In the genomic region with DNA sequence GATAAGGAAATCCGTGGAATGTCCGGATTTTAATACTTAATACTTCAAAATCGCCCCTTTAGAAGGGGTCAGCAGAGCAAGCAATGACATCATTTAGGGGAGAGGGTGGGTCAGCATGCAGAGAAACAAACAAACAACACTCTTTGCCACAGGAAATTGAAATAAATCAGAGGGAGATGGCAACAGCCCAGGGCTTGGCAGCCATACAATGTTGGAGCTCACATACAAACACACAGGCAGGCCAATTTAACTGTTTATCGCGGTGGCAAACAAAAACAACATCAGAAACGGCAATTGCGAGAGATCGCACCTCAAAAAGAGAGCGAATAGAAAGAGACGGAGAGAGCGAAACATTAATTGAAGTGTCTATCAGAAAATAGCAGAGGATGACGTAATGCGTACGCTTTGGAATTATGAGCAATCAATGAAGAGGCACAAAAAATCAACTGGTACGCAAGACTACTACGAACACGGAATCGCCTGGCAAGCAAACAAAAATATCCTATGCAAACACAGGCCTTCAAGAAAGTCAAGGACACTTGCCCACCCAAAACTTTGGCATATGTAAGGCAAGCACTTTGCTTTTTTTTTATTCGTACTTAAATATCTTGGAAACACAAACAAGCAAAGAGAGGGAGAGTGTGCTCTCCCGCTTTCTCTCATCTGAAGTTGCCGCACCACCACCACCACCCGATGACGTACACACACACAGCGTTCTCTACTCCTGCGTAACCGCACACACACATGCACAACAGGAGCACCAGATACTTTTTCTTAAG, we compare ENCODE assay signal across 3 fruit fly cellular contexts.
TF ChIP-seq lines count a peak whose summit lies in the region.

No protein-coding gene starts in this region.

TF ChIP-seq in whole organism, adult, 20 proteins besides CTCF, POLR2A, EP300 and RAD21 (continued from another document):
- peak; percentile 48 for TF ChIP-seq bab1 (GFP tag; optimal IDR thresholded peaks at IDR 0.05; lab: Kevin White, UChicago)
- TF ChIP-seq CG7045 (GFP tag; optimal IDR thresholded peaks at IDR 0.05; lab: Kevin White, UChicago) = peak; percentile 10
- TF ChIP-seq kay (GFP tag; lab: Kevin White, UChicago; ENCODE audit: borderline replicate concordance) = no peak
- peak; percentile 81 for TF ChIP-seq ovo (GFP tag; optimal IDR thresholded peaks at IDR 0.05; lab: Kevin White, UChicago)

TF ChIP-seq in whole organism, embryonic, 481 proteins besides CTCF, POLR2A, EP300 and RAD21 (continued from another document and continues in another):
- TF ChIP-seq CG13894 (tag; optimal IDR thresholded peaks at IDR 0.05; lab: Kevin White, UChicago) (peak; percentile 74), YL-1 (GFP tag; optimal IDR thresholded peaks at IDR 0.05; lab: Kevin White, UChicago) (peak; percentile 16), CG32532 (GFP tag; IDR thresholded peaks at IDR 0.05; lab: Robert Waterston, UW) (peak; percentile 50; the same call in 1 of the 2 replicates), CG17385 (GFP tag; optimal IDR thresholded peaks at IDR 0.05; lab: Kevin White, UChicago) (no peak), bowl (GFP tag; IDR thresholded peaks at IDR 0.05; lab: Robert Waterston, UW) (peak; percentile 48; the same call in 1 of the 2 replicates), chm (GFP tag; IDR thresholded peaks at IDR 0.05; lab: Robert Waterston, UW) (peak; percentile 79), grn (GFP tag; optimal IDR thresholded peaks at IDR 0.05; lab: Kevin White, UChicago) (peak; percentile 58), C15 (GFP tag; IDR thresholded peaks at IDR 0.05; lab: Robert Waterston, UW) (no peak), wdn (GFP tag; IDR thresholded peaks at IDR 0.05; lab: Robert Waterston, UW) (0 out of 2 replicates have a peak, but pooled peaks have one; percentile 44), Dfd (GFP tag; optimal IDR thresholded peaks at IDR 0.05; lab: Kevin White, UChicago) (no peak), salm (tag; optimal IDR thresholded peaks at IDR 0.05; lab: Kevin White, UChicago) (peak; percentile 52), Fer3 (tag; optimal IDR thresholded peaks at IDR 0.05; lab: Kevin White, UChicago) (peak; percentile 7), slbo (GFP tag; IDR thresholded peaks at IDR 0.05; lab: Robert Waterston, UW) (no peak), CG11398 (GFP tag; optimal IDR thresholded peaks at IDR 0.05; lab: Kevin White, UChicago) (peak; percentile 27), CG4328 (GFP tag; optimal IDR thresholded peaks at IDR 0.05; lab: Kevin White, UChicago) (peak; percentile 20), sqz (GFP tag; optimal IDR thresholded peaks at IDR 0.05; lab: Kevin White, UChicago) (peak; percentile 92), CG7987 (GFP tag; optimal IDR thresholded peaks at IDR 0.05; lab: Kevin White, UChicago) (peak; percentile 55), ttk (GFP tag; IDR thresholded peaks at IDR 0.05; lab: Robert Waterston, UW) (peak; percentile 18; the same call in 1 of the 2 replicates), Dbx (GFP tag; IDR thresholded peaks at IDR 0.05; lab: Robert Waterston, UW) (peak; percentile 61; the same call in 1 of the 3 replicates), nerfin-1 (tag; optimal IDR thresholded peaks at IDR 0.05; lab: Kevin White, UChicago) (peak; percentile 84), sens (GFP tag; lab: Kevin White, UChicago) (peak; percentile 28), lilli (GFP tag; optimal IDR thresholded peaks at IDR 0.05; lab: Kevin White, UChicago) (peak; percentile 13), crol (GFP tag; IDR thresholded peaks at IDR 0.05; lab: Robert Waterston, UW) (peak; percentile 74), vnd (GFP tag; IDR thresholded peaks at IDR 0.05; lab: Robert Waterston, UW; ENCODE audit: partially characterized antibody) (0 out of 3 replicates have a peak, but pooled peaks have one; percentile 14), CG4404 (GFP tag; IDR thresholded peaks at IDR 0.05; lab: Robert Waterston, UW) (no peak), CrebB (tag; optimal IDR thresholded peaks at IDR 0.05; lab: Kevin White, UChicago) (peak; percentile 47), Fer1 (GFP tag; optimal IDR thresholded peaks at IDR 0.05; lab: Kevin White, UChicago) (peak; percentile 57), cwo (GFP tag; optimal IDR thresholded peaks at IDR 0.05; lab: Kevin White, UChicago) (peak; percentile 10), unc-4 (GFP tag; IDR thresholded peaks at IDR 0.05; lab: Robert Waterston, UW; ENCODE audit: partially characterized antibody) (0 out of 2 replicates have a peak, but pooled peaks have one; percentile 28), CG4282 (GFP tag; optimal IDR thresholded peaks at IDR 0.05; lab: Kevin White, UChicago) (no peak), ci (GFP tag; IDR thresholded peaks at IDR 0.05; lab: Robert Waterston, UW) (peak; percentile 80), Med (GFP tag; lab: Kevin White, UChicago) (peak; percentile 88), CG7928 (GFP tag; optimal IDR thresholded peaks at IDR 0.05; lab: Kevin White, UChicago) (peak; percentile 73), CG6813 (GFP tag; optimal IDR thresholded peaks at IDR 0.05; lab: Kevin White, UChicago) (peak; percentile 21), hkb (optimal IDR thresholded peaks at IDR 0.05; lab: Kevin White, UChicago) (no peak), hkb (GFP tag; IDR thresholded peaks at IDR 0.05; lab: Robert Waterston, UW) (peak; percentile 34; the same call in 1 of the 2 replicates), abd-A (tag; optimal IDR thresholded peaks at IDR 0.05; lab: Kevin White, UChicago) (peak; percentile 98), Ets65A (GFP tag; lab: Kevin White, UChicago) (no peak), CG7963 (GFP tag; IDR thresholded peaks at IDR 0.05; lab: Robert Waterston, UW; ENCODE audit: partially characterized antibody) (no peak), CG1233 (GFP tag; optimal IDR thresholded peaks at IDR 0.05; lab: Kevin White, UChicago) (peak; percentile 38), CG34376 (GFP tag; optimal IDR thresholded peaks at IDR 0.05; lab: Kevin White, UChicago) (peak; percentile 96), CG5180 (GFP tag; optimal IDR thresholded peaks at IDR 0.05; lab: Kevin White, UChicago) (peak; percentile 47), Hey (tag; optimal IDR thresholded peaks at IDR 0.05; lab: Kevin White, UChicago) (peak; percentile 49), CG10654 (GFP tag; optimal IDR thresholded peaks at IDR 0.05; lab: Kevin White, UChicago) (no peak), CG12104 (GFP tag; optimal IDR thresholded peaks at IDR 0.05; lab: Kevin White, UChicago) (peak; percentile 14), seq (GFP tag; IDR thresholded peaks at IDR 0.05; lab: Robert Waterston, UW) (peak; percentile 21; the same call in 1 of the 2 replicates), CG11695 (GFP tag; IDR thresholded peaks at IDR 0.05; lab: Robert Waterston, UW) (peak; percentile 63; the same call in 1 of the 3 replicates), CG6765 (GFP tag; optimal IDR thresholded peaks at IDR 0.05; lab: Kevin White, UChicago) (peak; percentile 66), cato (GFP tag; optimal IDR thresholded peaks at IDR 0.05; lab: Kevin White, UChicago; ENCODE audit: borderline replicate concordance) (no peak), E2f2 (GFP tag; IDR thresholded peaks at IDR 0.05; lab: Robert Waterston, UW) (peak; percentile 26), Camta (GFP tag; optimal IDR thresholded peaks at IDR 0.05; lab: Kevin White, UChicago) (no peak), sug (tag; optimal IDR thresholded peaks at IDR 0.05; lab: Kevin White, UChicago) (peak; percentile 86), CG2116 (GFP tag; optimal IDR thresholded peaks at IDR 0.05; lab: Kevin White, UChicago) (no peak), pzg (GFP tag; optimal IDR thresholded peaks at IDR 0.05; lab: Kevin White, UChicago) (peak; percentile 14), kah (GFP tag; optimal IDR thresholded peaks at IDR 0.05; lab: Kevin White, UChicago) (peak; percentile 9), Nf-YB (GFP tag; optimal IDR thresholded peaks at IDR 0.05; lab: Kevin White, UChicago) (peak; percentile 23), Dref (GFP tag; IDR thresholded peaks at IDR 0.05; lab: Robert Waterston, UW) (0 out of 2 replicates have a peak, but pooled peaks have one; percentile 35)

TF ChIP-seq in whole organism, prepupa, 60 proteins besides CTCF, POLR2A, EP300 and RAD21 (continued from another document):
- TF ChIP-seq salr (GFP tag; optimal IDR thresholded peaks at IDR 0.05; lab: Kevin White, UChicago) (no peak), CG11294 (GFP tag; IDR thresholded peaks at IDR 0.05; lab: Robert Waterston, UW) (no peak), ss (GFP tag; optimal IDR thresholded peaks at IDR 0.05; lab: Kevin White, UChicago) (peak in 1 of 2 experiments; percentile 2), CG6854 (GFP tag; optimal IDR thresholded peaks at IDR 0.05; lab: Kevin White, UChicago) (peak; percentile 15), CG15336 (GFP tag; IDR thresholded peaks at IDR 0.05; lab: Robert Waterston, UW) (peak; percentile 19; the same call in 1 of the 2 replicates), Ets96B (tag; optimal IDR thresholded peaks at IDR 0.05; lab: Kevin White, UChicago) (no peak), eg (GFP tag; IDR thresholded peaks at IDR 0.05; lab: Robert Waterston, UW) (0 out of 3 replicates have a peak, but pooled peaks have one; percentile 23)
